Worm (Caenorhabditis elegans): ENCODE results near the gene best-18.

best-18 gene

DNA sequence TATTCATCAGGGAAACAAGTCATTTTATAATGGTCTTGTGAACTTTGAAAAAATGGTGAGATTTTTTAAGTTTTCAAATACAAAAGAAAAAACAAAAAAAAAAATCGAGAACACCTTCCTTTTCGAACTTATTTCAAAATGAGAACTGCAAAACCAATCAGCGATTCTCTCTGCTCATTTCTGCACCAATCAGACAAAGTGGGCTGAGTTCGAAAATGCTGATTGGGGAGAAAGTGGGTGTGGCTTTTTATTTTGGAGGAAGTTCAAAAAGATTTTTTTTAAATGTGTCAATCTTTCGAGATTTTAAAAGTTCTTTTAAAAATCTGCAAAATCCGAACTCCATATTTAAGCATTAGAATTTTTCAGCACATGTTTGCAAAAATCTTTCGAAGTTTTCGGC, 17.6 kb upstream of the best-18 start:
- TF ChIP-seq alr-1 (tag; optimal IDR thresholded peaks at IDR 0.05; ENCODE audit: borderline replicate concordance): no peak
- TF ChIP-seq elt-3 (tag; optimal IDR thresholded peaks at IDR 0.05): no peak
- TF ChIP-seq elt-2 (tag; optimal IDR thresholded peaks at IDR 0.05): no peak
- TF ChIP-seq ceh-63 (GFP tag; optimal IDR thresholded peaks at IDR 0.05): no peak
- TF ChIP-seq nhr-47 (tag; optimal IDR thresholded peaks at IDR 0.05): no peak
- TF ChIP-seq efl-1 (optimal IDR thresholded peaks at IDR 0.05): no peak
- peak in 1 of 2 experiments; percentile 88 for TF ChIP-seq efl-1 (GFP tag; optimal IDR thresholded peaks at IDR 0.05 in 1 of 2)

DNA sequence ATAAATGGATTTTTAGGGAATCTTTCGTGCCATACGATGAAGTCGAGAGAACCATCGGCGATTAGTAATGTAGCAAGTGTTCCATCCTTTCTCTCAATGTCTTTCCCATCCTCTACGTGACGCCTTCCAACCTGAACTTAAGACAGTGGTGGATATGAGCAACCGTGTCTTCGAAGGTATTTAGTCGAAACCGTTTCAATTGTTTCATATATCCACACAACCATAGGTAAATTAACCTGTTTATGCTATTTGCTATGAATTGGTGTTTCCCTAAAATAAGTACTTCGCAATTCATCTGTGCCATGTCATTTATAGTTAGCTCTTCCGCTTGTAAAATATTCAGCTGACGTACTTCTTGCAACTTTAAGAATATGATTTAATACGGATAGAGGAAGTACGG, 16.3 kb upstream of the best-18 start:
- TF ChIP-seq egl-13 (tag; optimal IDR thresholded peaks at IDR 0.05) (no peak), lin-35 (GFP tag; optimal IDR thresholded peaks at IDR 0.05) (no peak), efl-1 (optimal IDR thresholded peaks at IDR 0.05) (no peak), efl-1 (GFP tag; optimal IDR thresholded peaks at IDR 0.05 in 1 of 2) (peak in 1 of 2 experiments; percentile 64)

DNA sequence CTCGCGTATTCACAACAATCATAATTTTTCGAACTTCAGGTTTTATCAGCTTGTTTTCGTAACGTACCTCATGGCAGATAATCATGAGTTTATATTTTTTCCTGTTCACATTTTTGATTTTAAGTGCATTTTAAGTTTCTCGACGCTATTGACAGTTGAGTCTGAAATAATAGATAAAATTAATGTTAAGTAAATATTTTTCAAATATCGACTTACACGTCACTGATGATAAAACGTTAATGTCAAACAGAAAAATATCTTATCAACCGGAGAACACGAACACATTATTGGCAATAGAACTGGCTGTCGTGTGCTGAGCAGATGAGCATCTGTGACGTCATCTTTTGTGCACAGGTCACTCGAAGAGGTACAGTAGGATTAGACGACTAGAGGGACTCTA, 15.4 kb upstream of the best-18 start:
- no peak for TF ChIP-seq nhr-47 (tag; optimal IDR thresholded peaks at IDR 0.05)
- no peak for TF ChIP-seq fkh-4 (tag; optimal IDR thresholded peaks at IDR 0.05; ENCODE audit: borderline replicate concordance)

DNA sequence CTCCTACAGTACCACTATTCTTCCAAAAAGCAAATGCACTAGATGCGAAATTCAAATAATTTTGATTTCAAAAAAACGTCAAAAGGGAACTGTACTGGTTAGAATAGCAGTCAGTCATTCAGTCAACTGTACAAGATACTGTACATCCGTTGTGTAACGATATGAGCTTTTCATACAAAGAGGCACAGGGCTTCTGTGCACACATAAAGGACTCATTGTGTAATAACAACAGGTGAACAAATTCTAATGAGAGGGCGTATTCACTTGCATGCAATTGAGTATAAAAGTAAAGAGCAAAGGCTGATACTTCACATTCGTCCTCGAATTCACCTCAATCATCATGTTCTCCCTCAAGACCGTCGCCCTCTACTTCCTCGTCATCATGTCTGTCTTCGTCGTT, 14.8 kb upstream of the best-18 start, which contains the start of gene dod-6:
dod-6 (plus strand) TSS at position 301 of the 400 bp plus-strand sequence.
- TF ChIP-seq C34B4.2 (tag; optimal IDR thresholded peaks at IDR 0.05): no peak
- no peak for TF ChIP-seq lin-39 (tag; optimal IDR thresholded peaks at IDR 0.05)
- no peak for TF ChIP-seq skn-1 (tag; optimal IDR thresholded peaks at IDR 0.05)
- TF ChIP-seq nhr-19 (GFP tag; conservative IDR thresholded peaks at IDR 0.05): no peak
- TF ChIP-seq unc-86 (tag; optimal IDR thresholded peaks at IDR 0.05): no peak
- no peak for TF ChIP-seq vab-15 (tag; optimal IDR thresholded peaks at IDR 0.05)
- no peak for TF ChIP-seq nhr-12 (tag; optimal IDR thresholded peaks at IDR 0.05)
- no peak for TF ChIP-seq hlh-17 (GFP tag; optimal IDR thresholded peaks at IDR 0.05; ENCODE audit: borderline replicate concordance)
- TF ChIP-seq fkh-8 (tag; optimal IDR thresholded peaks at IDR 0.05): no peak
- no peak for TF ChIP-seq efl-1 (optimal IDR thresholded peaks at IDR 0.05)
- TF ChIP-seq efl-1 (GFP tag; optimal IDR thresholded peaks at IDR 0.05 in 1 of 2): no peak
- TF ChIP-seq isw-1 (GFP tag; IDR thresholded peaks at IDR 0.05): no peak
- no peak for TF ChIP-seq grh-1 (GFP tag; IDR thresholded peaks at IDR 0.05)
- no peak for TF ChIP-seq egl-27 (tag; optimal IDR thresholded peaks at IDR 0.05)
- no peak for TF ChIP-seq C04F5.9 (tag; optimal IDR thresholded peaks at IDR 0.05)
- no peak for TF ChIP-seq jun-1 (tag; optimal IDR thresholded peaks at IDR 0.05)
- no peak for TF ChIP-seq aly-2 (tag; optimal IDR thresholded peaks at IDR 0.05)
- no peak for TF ChIP-seq nhr-77 (tag; optimal IDR thresholded peaks at IDR 0.05)
- TF ChIP-seq tbx-2 (tag; optimal IDR thresholded peaks at IDR 0.05): no peak
- no peak for TF ChIP-seq dsc-1 (tag; optimal IDR thresholded peaks at IDR 0.05)
- no peak for TF ChIP-seq lin-15B (tag; optimal IDR thresholded peaks at IDR 0.05)

DNA sequence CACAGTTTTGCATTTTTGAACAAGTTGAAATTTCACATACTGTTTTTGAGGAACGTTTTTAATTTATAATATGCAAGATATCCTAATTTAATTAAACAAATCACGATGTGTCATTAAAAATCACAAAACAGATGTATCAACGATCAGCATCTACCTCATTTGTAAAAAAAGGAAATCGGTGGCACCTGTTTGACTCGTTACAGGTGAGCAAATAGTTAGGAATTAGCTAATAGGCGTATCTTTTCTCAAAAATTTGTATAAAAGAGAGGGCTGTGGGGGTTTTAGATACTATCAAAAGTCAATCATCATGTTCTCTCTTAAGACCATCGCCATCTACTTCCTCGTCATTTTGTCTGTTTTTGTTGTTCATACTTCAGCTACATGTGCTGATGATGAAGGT, 13.1 kb upstream of the best-18 start, which contains the start of gene T20G5.8:
T20G5.8 (plus strand) TSS at position 301 of the 400 bp plus-strand sequence.
- TF ChIP-seq swsn-7 (tag; optimal IDR thresholded peaks at IDR 0.05) (no peak), C34B4.2 (tag; optimal IDR thresholded peaks at IDR 0.05) (no peak), ztf-4 (tag; optimal IDR thresholded peaks at IDR 0.05) (no peak), elt-2 (tag; optimal IDR thresholded peaks at IDR 0.05) (no peak), ztf-11 (tag; optimal IDR thresholded peaks at IDR 0.05) (no peak), sptf-1 (tag; optimal IDR thresholded peaks at IDR 0.05) (no peak), nhr-47 (tag; optimal IDR thresholded peaks at IDR 0.05) (no peak), sox-4 (tag; optimal IDR thresholded peaks at IDR 0.05) (no peak), ceh-90 (tag; optimal IDR thresholded peaks at IDR 0.05) (no peak), isw-1 (GFP tag; IDR thresholded peaks at IDR 0.05) (no peak), skn-1 (tag; optimal IDR thresholded peaks at IDR 0.05) (no peak), hlh-4 (tag; optimal IDR thresholded peaks at IDR 0.05) (no peak), ceh-63 (GFP tag; optimal IDR thresholded peaks at IDR 0.05) (no peak), ces-1 (GFP tag; optimal IDR thresholded peaks at IDR 0.05) (no peak), C16A3.4 (tag; optimal IDR thresholded peaks at IDR 0.05) (no peak)

All from whole organism, L1 larva.